Fruit fly (Drosophila melanogaster) whole organism, adult: ENCODE measurements around the gene Cpr92A.

Experiments used
- CG11617 ChIP-seq: fragments of 200-800 bp; sonication (Bioruptor generic); optimal IDR thresholded peaks from 2 replicates; lab custom pipeline; 2017; ENCODE audit warnings: mild to moderate bottlenecking, missing biosample characterization, missing genetic modification reagents, missing genetic modification characterization
- CG12768 ChIP-seq: fragments of 200-800 bp; sonication (Bioruptor generic); optimal IDR thresholded peaks from 2 replicates; lab custom pipeline; 2017; ENCODE audit warnings: missing biosample characterization, missing genetic modification characterization, mild to moderate bottlenecking, moderate library complexity, missing genetic modification reagents
- CG14711 ChIP-seq: fragments of 200-800 bp; sonication (Bioruptor generic); optimal IDR thresholded peaks from 2 replicates; lab custom pipeline; 2018; ENCODE audit warnings: missing biosample characterization, mild to moderate bottlenecking, missing genetic modification characterization, moderate library complexity
- CG1620 ChIP-seq: fragments of 200-800 bp; sonication (Bioruptor generic); optimal IDR thresholded peaks from 2 replicates; lab custom pipeline; 2016; ENCODE audit warnings: missing biosample characterization, missing genetic modification characterization
- CG33017 ChIP-seq: fragments of 200-800 bp; sonication (Bioruptor generic); optimal IDR thresholded peaks from 2 replicates; lab custom pipeline; 2018; ENCODE audit warnings: missing biosample characterization, mild to moderate bottlenecking, missing genetic modification characterization, moderate library complexity
- CG5204 ChIP-seq: fragments of 200-800 bp; sonication (Bioruptor generic); optimal IDR thresholded peaks from 2 replicates; lab custom pipeline; 2016; ENCODE audit warnings: missing biosample characterization, missing genetic modification characterization
- CG7045 ChIP-seq: fragments of 200-800 bp; sonication (Bioruptor generic); optimal IDR thresholded peaks from 2 replicates; lab custom pipeline; 2017; ENCODE audit warnings: missing biosample characterization, mild to moderate bottlenecking, missing genetic modification characterization
- CG7101 ChIP-seq: fragments of 200-800 bp; sonication (Bioruptor generic); optimal IDR thresholded peaks from 2 replicates; lab custom pipeline; 2018; ENCODE audit warnings: missing biosample characterization, mild to moderate bottlenecking, missing genetic modification characterization, moderate library complexity
- Clk ChIP-seq: fragments of 200-800 bp; sonication (Bioruptor generic); optimal IDR thresholded peaks from 2 replicates; lab custom pipeline; 2017; ENCODE audit warnings: missing biosample characterization, missing genetic modification characterization
- Crg-1 ChIP-seq: fragments of 200-800 bp; sonication (Bioruptor generic); optimal IDR thresholded peaks from 2 replicates; lab custom pipeline; 2016; ENCODE audit warnings: missing biosample characterization, missing genetic modification characterization
- Hr96 ChIP-seq: fragments of 200-800 bp; sonication (Bioruptor generic); optimal IDR thresholded peaks from 2 replicates; lab custom pipeline; 2016; ENCODE audit warnings: missing biosample characterization, missing genetic modification characterization
- Mnt ChIP-seq: fragments of 200-800 bp; sonication (Bioruptor generic); optimal IDR thresholded peaks from 2 replicates; lab custom pipeline; 2016; ENCODE audit warnings: missing biosample characterization, mild to moderate bottlenecking, missing genetic modification characterization
- bab1 ChIP-seq: fragments of 200-800 bp; sonication (Bioruptor generic); optimal IDR thresholded peaks from 3 replicates; lab custom pipeline; 2019; ENCODE audit warnings: missing biosample characterization, mild to moderate bottlenecking, missing genetic modification characterization, moderate library complexity
- cic ChIP-seq: fragments of 200-800 bp; sonication (Bioruptor generic); optimal IDR thresholded peaks from 2 replicates; lab custom pipeline; 2017; ENCODE audit warnings: missing biosample characterization, mild to moderate bottlenecking, missing genetic modification characterization, moderate library complexity
- cnc ChIP-seq, 2 experiments: fragments of >200 bp; optimal IDR thresholded peaks; 2 replicates each; lab custom pipeline; 2017
- kay ChIP-seq: fragments of 200-800 bp; sonication (Bioruptor generic); peaks from one replicate; lab custom pipeline; 2016; ENCODE audit warnings: missing biosample characterization, missing genetic modification characterization, borderline replicate concordance
- ovo ChIP-seq: fragments of 200-800 bp; sonication (Bioruptor generic); optimal IDR thresholded peaks from 2 replicates; lab custom pipeline; 2016; ENCODE audit warnings: missing biosample characterization, missing genetic modification characterization
- pad ChIP-seq: fragments of 200-800 bp; sonication (Bioruptor generic); optimal IDR thresholded peaks from 3 replicates; lab custom pipeline; 2017; ENCODE audit warnings: missing biosample characterization, missing genetic modification characterization, mild to moderate bottlenecking, moderate library complexity, missing genetic modification reagents
- tj ChIP-seq: fragments of 200-800 bp; sonication (Bioruptor generic); optimal IDR thresholded peaks from 3 replicates; lab custom pipeline; 2017; ENCODE audit warnings: missing biosample characterization, mild to moderate bottlenecking, missing genetic modification characterization, moderate library complexity
- toe ChIP-seq: fragments of 200-800 bp; sonication (Bioruptor generic); optimal IDR thresholded peaks from 2 replicates; lab custom pipeline; 2016; ENCODE audit warnings: missing biosample characterization, missing genetic modification characterization

Gene Cpr92A

dm6 chr3R:19619908-19620307, 21.2 kb upstream of the Cpr92A start:
- TF ChIP-seq CG14711 (tag; lab: Kevin White, UChicago) (no peak), Hr96 (GFP tag; lab: Kevin White, UChicago) (no peak), Clk (no peak), CG5204 (GFP tag; lab: Kevin White, UChicago) (no peak), tj (GFP tag; lab: Kevin White, UChicago) (no peak), pad (GFP tag; lab: Kevin White, UChicago) (no peak), CG7101 (tag; lab: Kevin White, UChicago) (no peak), CG1620 (no peak), toe (no peak), kay (GFP tag; lab: Kevin White, UChicago) (no peak), bab1 (GFP tag; lab: Kevin White, UChicago) (no peak), CG7045 (GFP tag; lab: Kevin White, UChicago) (no peak), cic (GFP tag; lab: Kevin White, UChicago) (no peak), cnc (optimal IDR thresholded peaks at IDR 0.05; lab: Kevin White, UChicago) (no peak), ovo (GFP tag; lab: Kevin White, UChicago) (no peak)

DNA sequence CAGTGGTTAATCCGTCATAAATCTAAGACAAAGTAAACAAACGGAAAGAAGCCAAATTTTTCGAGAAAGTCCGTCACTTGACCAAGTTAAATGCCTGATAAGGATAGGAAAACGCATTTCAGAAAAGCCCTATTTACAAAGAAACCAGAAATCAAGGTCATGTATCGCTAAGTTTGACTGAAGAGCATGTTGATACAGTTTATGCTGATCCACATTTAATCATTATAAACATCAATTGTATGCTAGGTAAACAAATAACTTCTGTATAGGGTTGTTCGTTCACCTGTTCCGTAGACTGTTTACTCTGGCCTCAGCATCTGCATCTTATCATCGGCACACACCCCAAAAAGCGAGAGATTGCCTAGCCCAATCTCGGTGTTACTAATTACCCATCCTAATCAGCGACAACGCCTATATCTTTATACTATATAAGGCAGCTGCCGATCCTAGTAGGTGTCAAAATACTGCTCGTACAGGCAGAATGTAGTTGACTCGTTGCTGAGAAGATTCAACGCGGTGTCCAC, 14.2 kb upstream of the Cpr92A start, which contains the start of gene CG16727:
CG16727 (plus strand) TSS at position 474 of the 524 bp plus-strand sequence.
- no peak for TF ChIP-seq Crg-1
- TF ChIP-seq CG14711 (tag; lab: Kevin White, UChicago), result no peak

DNA sequence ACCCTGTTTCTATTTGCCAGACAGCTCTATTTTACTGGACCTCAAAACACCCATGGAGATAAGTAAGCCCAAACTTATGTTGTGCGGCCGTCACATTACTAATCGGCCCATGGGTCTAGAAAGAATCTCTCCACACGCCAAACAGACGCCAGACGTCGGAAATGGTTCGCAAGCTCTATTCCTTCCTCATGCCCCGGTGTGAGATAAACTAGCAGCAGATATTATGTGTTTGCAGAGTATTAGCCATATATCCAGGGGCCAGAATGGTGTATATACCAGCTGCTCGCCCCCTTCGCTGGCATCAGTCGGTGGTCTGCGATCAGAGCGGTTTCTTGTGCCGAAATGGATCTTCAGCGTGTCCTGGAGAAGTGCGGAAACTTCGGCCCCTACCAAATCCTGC, 11.2 kb upstream of the Cpr92A start, which contains the start of gene CG17752:
CG17752 (plus strand) TSS at position 301 of the 400 bp plus-strand sequence.
- TF ChIP-seq CG1620 (no peak), CG33017 (no peak), CG5204 (GFP tag; lab: Kevin White, UChicago) (no peak), Crg-1 (no peak), pad (GFP tag; lab: Kevin White, UChicago) (no peak), cic (GFP tag; lab: Kevin White, UChicago) (no peak), ovo (GFP tag; lab: Kevin White, UChicago) (no peak), kay (GFP tag; lab: Kevin White, UChicago) (no peak), cnc (optimal IDR thresholded peaks at IDR 0.05; lab: Kevin White, UChicago) (no peak), tj (GFP tag; lab: Kevin White, UChicago) (no peak), toe (no peak), CG7045 (GFP tag; lab: Kevin White, UChicago) (no peak), CG12768 (GFP tag; lab: Kevin White, UChicago) (no peak), bab1 (GFP tag; lab: Kevin White, UChicago) (no peak), Hr96 (GFP tag; lab: Kevin White, UChicago) (no peak)

dm6 chr3R:19606954-19607353, 8.2 kb upstream of the Cpr92A start, which contains the start of gene CG17751:
Gene CG17751, plus strand, starts transcription at chr3R:19607254.
- TF ChIP-seq ovo (GFP tag; lab: Kevin White, UChicago), result no peak
- TF ChIP-seq toe, result no peak
- TF ChIP-seq CG33017, result no peak
- no peak for TF ChIP-seq CG11617
- TF ChIP-seq bab1 (GFP tag; lab: Kevin White, UChicago), result no peak
- TF ChIP-seq cnc (optimal IDR thresholded peaks at IDR 0.05; lab: Kevin White, UChicago), result no peak
- TF ChIP-seq Crg-1, result no peak
- no peak for TF ChIP-seq CG12768 (GFP tag; lab: Kevin White, UChicago)

dm6 chr3R:19602996-19603395, 4.2 kb upstream of the Cpr92A start, which contains the start of gene CG7342:
Gene CG7342, plus strand, starts transcription at chr3R:19603375.
- TF ChIP-seq CG7045 (GFP tag; lab: Kevin White, UChicago) (no peak), Hr96 (GFP tag; lab: Kevin White, UChicago) (no peak), CG5204 (GFP tag; lab: Kevin White, UChicago) (no peak), CG1620 (no peak), Clk (no peak), pad (GFP tag; lab: Kevin White, UChicago) (no peak), Crg-1 (no peak), Mnt (no peak), toe (no peak), tj (GFP tag; lab: Kevin White, UChicago) (no peak), bab1 (GFP tag; lab: Kevin White, UChicago) (no peak), CG14711 (tag; lab: Kevin White, UChicago) (no peak), ovo (GFP tag; lab: Kevin White, UChicago) (no peak), kay (GFP tag; lab: Kevin White, UChicago) (no peak), CG33017 (no peak), cic (GFP tag; lab: Kevin White, UChicago) (no peak), CG11617 (no peak), CG12768 (GFP tag; lab: Kevin White, UChicago) (no peak), cnc (optimal IDR thresholded peaks at IDR 0.05; lab: Kevin White, UChicago) (no peak)

DNA sequence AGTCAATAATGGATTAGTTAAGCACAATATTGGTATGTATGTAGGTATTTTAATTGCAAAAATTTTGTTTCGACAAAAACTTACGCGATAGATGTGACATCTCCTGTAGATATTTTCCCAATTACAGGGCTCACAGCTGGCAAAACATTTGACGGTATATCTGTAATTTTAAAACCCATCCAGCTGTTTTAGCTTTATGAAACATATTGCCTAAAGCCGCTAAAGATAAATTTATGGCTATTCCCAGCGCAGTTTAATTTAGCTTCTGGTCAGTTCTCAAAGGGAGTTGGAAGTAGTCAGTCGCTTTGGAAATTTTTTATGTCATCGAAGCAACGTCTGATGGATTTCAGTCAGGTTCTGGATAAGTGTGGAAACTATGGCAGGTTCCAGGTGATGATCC, 1.6 kb upstream of the Cpr92A start, which contains the start of gene CG7333:
CG7333 (plus strand) TSS at position 301 of the 400 bp plus-strand sequence.
- TF ChIP-seq tj (GFP tag; lab: Kevin White, UChicago) (no peak), CG1620 (no peak), toe (no peak), kay (GFP tag; lab: Kevin White, UChicago) (no peak), CG11617 (no peak), CG5204 (GFP tag; lab: Kevin White, UChicago) (no peak), Mnt (no peak), CG14711 (tag; lab: Kevin White, UChicago) (no peak), Clk (no peak), Hr96 (GFP tag; lab: Kevin White, UChicago) (no peak), pad (GFP tag; lab: Kevin White, UChicago) (no peak), CG12768 (GFP tag; lab: Kevin White, UChicago) (no peak), cnc (optimal IDR thresholded peaks at IDR 0.05; lab: Kevin White, UChicago) (no peak), CG7045 (GFP tag; lab: Kevin White, UChicago) (no peak), ovo (GFP tag; lab: Kevin White, UChicago) (no peak), bab1 (GFP tag; lab: Kevin White, UChicago) (no peak), CG33017 (no peak), Crg-1 (no peak), CG7101 (tag; lab: Kevin White, UChicago) (no peak), cic (GFP tag; lab: Kevin White, UChicago) (no peak)
